Fruit fly (Drosophila melanogaster): ENCODE results near the gene CG2211.

The CG2211 gene

dm6 chr3L:1298509-1298908 lies 36.6 kb downstream of the CG2211 start, which contains the start of gene scf (continued):
- TF ChIP-seq inv (GFP tag; IDR thresholded peaks at IDR 0.05; ENCODE audit: partially characterized antibody) (no peak; the same call in 1 of the 2 replicates), CG30431 (GFP tag; optimal IDR thresholded peaks at IDR 0.05) (no peak), crc (GFP tag; optimal IDR thresholded peaks at IDR 0.05) (no peak), CG6854 (GFP tag; optimal IDR thresholded peaks at IDR 0.05) (no peak), bab2 (GFP tag; optimal IDR thresholded peaks at IDR 0.05) (no peak), CG15601 (tag; optimal IDR thresholded peaks at IDR 0.05) (no peak), CG31441 (GFP tag; IDR thresholded peaks at IDR 0.05) (no peak), so (GFP tag; IDR thresholded peaks at IDR 0.05) (no peak), grn (GFP tag; optimal IDR thresholded peaks at IDR 0.05) (no peak), CG12236 (GFP tag; optimal IDR thresholded peaks at IDR 0.05) (no peak), Xbp1 (GFP tag; optimal IDR thresholded peaks at IDR 0.05) (no peak), dimm (GFP tag; IDR thresholded peaks at IDR 0.05) (no peak), Max (GFP tag; optimal IDR thresholded peaks at IDR 0.05) (no peak), ara (GFP tag; IDR thresholded peaks at IDR 0.05) (no peak), Poxn (GFP tag; IDR thresholded peaks at IDR 0.05) (no peak), Asciz (GFP tag; optimal IDR thresholded peaks at IDR 0.05) (no peak), Dp (GFP tag; optimal IDR thresholded peaks at IDR 0.05) (peak; percentile 91), fru (optimal IDR thresholded peaks at IDR 0.05) (no peak), grau (tag; optimal IDR thresholded peaks at IDR 0.05) (peak; percentile 28), Neu2 (GFP tag; optimal IDR thresholded peaks at IDR 0.05; ENCODE audit: borderline replicate concordance) (no peak), rib (GFP tag; IDR thresholded peaks at IDR 0.05) (0 out of 2 replicates have a peak, but pooled peaks have one; percentile 13), bsh (GFP tag; optimal IDR thresholded peaks at IDR 0.05) (no peak), Doc3 (GFP tag; IDR thresholded peaks at IDR 0.05; ENCODE audit: partially characterized antibody) (peak; percentile 28; the same call in 1 of the 3 replicates), CG5953 (GFP tag; IDR thresholded peaks at IDR 0.05) (no peak), MBD-R2 (GFP tag; IDR thresholded peaks at IDR 0.05) (peak; percentile 27), cg (GFP tag; optimal IDR thresholded peaks at IDR 0.05) (no peak), CG9727 (GFP tag; optimal IDR thresholded peaks at IDR 0.05) (no peak), Hsf (GFP tag; optimal IDR thresholded peaks at IDR 0.05) (no peak), slou (GFP tag; optimal IDR thresholded peaks at IDR 0.05) (no peak), dmrt11E (tag; optimal IDR thresholded peaks at IDR 0.05) (no peak), CkIIα-i1 (GFP tag; IDR thresholded peaks at IDR 0.05) (no peak), emc (GFP tag; optimal IDR thresholded peaks at IDR 0.05) (no peak), maf-S (GFP tag; optimal IDR thresholded peaks at IDR 0.05) (no peak), amos (GFP tag; IDR thresholded peaks at IDR 0.05; ENCODE audit: partially characterized antibody) (peak; percentile 27; the same call in 1 of the 2 replicates), CG18476 (GFP tag; optimal IDR thresholded peaks at IDR 0.05) (no peak), bigmax (GFP tag; optimal IDR thresholded peaks at IDR 0.05) (no peak), CG18764 (GFP tag; optimal IDR thresholded peaks at IDR 0.05) (no peak), CG6254 (GFP tag; optimal IDR thresholded peaks at IDR 0.05) (no peak), CG12942 (GFP tag; optimal IDR thresholded peaks at IDR 0.05) (no peak), CG11696 (GFP tag; IDR thresholded peaks at IDR 0.05) (0 out of 2 replicates have a peak, but pooled peaks have one; percentile 17), pzg (GFP tag; optimal IDR thresholded peaks at IDR 0.05) (peak; percentile 59), pb (GFP tag; optimal IDR thresholded peaks at IDR 0.05) (peak; percentile 41), CG1792 (GFP tag; optimal IDR thresholded peaks at IDR 0.05) (no peak), CG17829 (tag; optimal IDR thresholded peaks at IDR 0.05) (peak; percentile 56), Elba2 (GFP tag; optimal IDR thresholded peaks at IDR 0.05) (no peak), wek (GFP tag; optimal IDR thresholded peaks at IDR 0.05) (no peak), ro (GFP tag; IDR thresholded peaks at IDR 0.05) (peak; percentile 40; the same call in 1 of the 2 replicates), CG31224 (GFP tag; IDR thresholded peaks at IDR 0.05) (no peak), ato (GFP tag; IDR thresholded peaks at IDR 0.05; ENCODE audit: partially characterized antibody) (no peak), CG3847 (GFP tag; IDR thresholded peaks at IDR 0.05) (peak; percentile 48), Opbp (GFP tag; IDR thresholded peaks at IDR 0.05; ENCODE audit: partially characterized antibody) (peak; percentile 52; the same call in 2 of the 3 replicates), CG13296 (GFP tag; optimal IDR thresholded peaks at IDR 0.05) (no peak)

All from whole organism, embryonic.